Worm (Caenorhabditis elegans): Measurements from ENCODE around the gene tag-297.

Gene tag-297

DNA sequence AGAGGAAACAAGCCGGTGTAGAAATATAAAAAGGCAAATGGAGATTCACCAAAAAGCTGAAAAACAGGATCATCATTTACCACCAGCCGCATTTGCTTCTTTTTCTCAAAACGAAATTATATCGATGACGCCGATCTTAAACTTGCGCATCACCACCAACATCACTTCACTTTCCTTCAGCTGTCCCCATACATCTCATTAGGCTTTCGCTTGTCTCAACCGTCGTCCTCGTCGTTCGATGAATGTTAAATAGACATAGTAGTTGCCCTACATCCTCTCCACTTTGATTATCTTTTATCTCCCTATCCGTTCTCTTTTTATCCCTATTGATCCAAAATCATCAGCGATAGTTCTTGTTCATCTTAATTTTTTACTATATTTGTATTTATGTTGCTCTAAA is 547 bp upstream of the tag-297 start:
- no peak for TF ChIP-seq Y75B8A.6 (GFP tag; IDR thresholded peaks at IDR 0.05)
- peak; percentile 4 for TF ChIP-seq hlh-11 (tag; optimal IDR thresholded peaks at IDR 0.05)

DNA sequence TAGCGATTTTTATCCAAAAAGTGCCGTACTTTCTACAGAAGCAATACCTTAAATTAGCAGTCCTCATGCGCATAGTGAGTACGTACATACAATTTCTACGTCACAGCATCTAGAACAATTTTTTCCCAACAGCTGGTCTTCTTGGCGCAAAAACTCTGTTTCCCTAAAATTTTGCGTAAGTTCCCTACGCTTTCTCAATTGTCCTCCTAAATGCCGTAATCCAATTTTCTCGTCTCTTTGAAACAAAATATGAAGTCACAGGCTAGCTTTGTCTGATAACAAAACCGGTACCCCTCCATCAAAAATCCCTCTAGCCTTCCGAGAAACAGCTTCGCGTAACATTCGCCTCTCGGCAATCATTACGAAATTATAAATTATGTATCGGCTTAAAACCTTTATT is 5.4 kb downstream of the tag-297 start, which contains the start of gene C38C6.3:
TSS of gene C38C6.3 (plus strand) at position 301 of the 400 bp plus-strand sequence.
- TF ChIP-seq unc-62 (GFP tag; optimal IDR thresholded peaks at IDR 0.05 in 1 of 2), result peak in 1 of 2 experiments; percentile 45
- TF ChIP-seq unc-62 (tag; optimal IDR thresholded peaks at IDR 0.05), result no peak
- TF ChIP-seq vab-7 (GFP tag; IDR thresholded peaks at IDR 0.05), result no peak

DNA sequence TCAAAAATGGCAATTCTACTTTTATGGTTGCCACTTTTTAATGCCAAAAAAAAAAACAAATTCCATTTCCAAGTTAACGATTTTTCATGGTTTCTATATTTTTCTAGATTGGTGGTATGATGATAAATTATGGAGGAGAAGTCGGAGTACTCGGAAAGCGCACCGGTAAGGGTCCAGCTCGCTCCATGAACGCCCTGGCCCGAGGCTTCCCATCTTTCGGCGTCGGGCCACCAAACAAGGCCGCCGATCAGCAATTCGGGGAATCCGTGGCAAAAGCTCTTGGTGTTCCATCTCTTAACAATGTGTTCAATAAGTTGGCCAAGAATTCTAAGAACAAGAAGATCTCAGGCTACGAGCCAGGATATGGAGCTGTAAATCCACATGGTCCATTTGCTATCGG is 6.6 kb downstream of the tag-297 start:
- TF ChIP-seq aha-1 (tag) (peak; percentile 61), spr-1 (tag; optimal IDR thresholded peaks at IDR 0.05) (no peak), hmg-1.1 (GFP tag; IDR thresholded peaks at IDR 0.05) (no peak), egl-27 (tag; optimal IDR thresholded peaks at IDR 0.05) (no peak), F49E8.2 (tag; optimal IDR thresholded peaks at IDR 0.05; ENCODE audit: borderline replicate concordance) (no peak), pqm-1 (tag; optimal IDR thresholded peaks at IDR 0.05) (no peak), set-16 (GFP tag; IDR thresholded peaks at IDR 0.05) (peak; percentile 63), Y75B8A.6 (GFP tag; IDR thresholded peaks at IDR 0.05) (no peak), php-3 (GFP tag; IDR thresholded peaks at IDR 0.05) (no peak)

ce11 chrII:14635179-14635578 is 7.7 kb downstream of the tag-297 start:
- TF ChIP-seq ZK337.2 (GFP tag; IDR thresholded peaks at IDR 0.05) (no peak), arid-1 (GFP tag; conservative IDR thresholded peaks at IDR 0.05) (peak; percentile 64; the same call in 1 of the 2 replicates), lim-7 (GFP tag; IDR thresholded peaks at IDR 0.05) (peak; percentile 76), ceh-32 (tag; optimal IDR thresholded peaks at IDR 0.05; ENCODE audit: poor library complexity) (no peak), D1046.2 (GFP tag; IDR thresholded peaks at IDR 0.05) (0 out of 2 replicates have a peak, but pooled peaks have one; percentile 63), dmd-6 (GFP tag; IDR thresholded peaks at IDR 0.05) (peak; percentile 53), hlh-11 (tag; optimal IDR thresholded peaks at IDR 0.05) (peak; percentile 32), sdz-12 (GFP tag; optimal IDR thresholded peaks at IDR 0.05) (peak; percentile 19), fkh-10 (GFP tag; optimal IDR thresholded peaks at IDR 0.05) (no peak), Y105C5A.15 (GFP tag; IDR thresholded peaks at IDR 0.05) (no peak), zfp-3 (GFP tag; conservative IDR thresholded peaks at IDR 0.05) (peak; percentile 55; the same call in 1 of the 2 replicates), mes-2 (tag; optimal IDR thresholded peaks at IDR 0.05; ENCODE audit: poor library complexity, severe bottlenecking) (peak; percentile 76), jun-1 (tag; optimal IDR thresholded peaks at IDR 0.05) (no peak), rbr-2 (tag; optimal IDR thresholded peaks at IDR 0.05) (peak; percentile 38), F44E2.7 (GFP tag; IDR thresholded peaks at IDR 0.05) (no peak), ctbp-1 (GFP tag; IDR thresholded peaks at IDR 0.05) (peak; percentile 8; the same call in 1 of the 2 replicates), duxl-1 (tag; optimal IDR thresholded peaks at IDR 0.05; ENCODE audit: poor library complexity) (peak; percentile 28), skn-1 (tag; optimal IDR thresholded peaks at IDR 0.05) (no peak), aly-2 (tag; optimal IDR thresholded peaks at IDR 0.05) (no peak), madf-5 (GFP tag; IDR thresholded peaks at IDR 0.05) (peak; percentile 43 to 55; a peak in 1 of 4 replicates), Y48G9A.11 (GFP tag; IDR thresholded peaks at IDR 0.05) (peak; percentile 71), nhr-28 (tag; optimal IDR thresholded peaks at IDR 0.05) (peak; percentile 36), unc-62 (GFP tag; optimal IDR thresholded peaks at IDR 0.05 in 1 of 2) (peak in 1 of 2 experiments; percentile 96), unc-62 (tag; optimal IDR thresholded peaks at IDR 0.05) (no peak), T26A8.4 (GFP tag; IDR thresholded peaks at IDR 0.05) (peak; percentile 59), nhr-42 (GFP tag; IDR thresholded peaks at IDR 0.05) (peak; percentile 91), ceh-44 (GFP tag; IDR thresholded peaks at IDR 0.05) (peak; percentile 5; the same call in 1 of the 2 replicates), lin-38 (GFP tag; IDR thresholded peaks at IDR 0.05) (peak; percentile 67), lin-15B (tag; optimal IDR thresholded peaks at IDR 0.05) (no peak), php-3 (GFP tag; IDR thresholded peaks at IDR 0.05) (peak; percentile 46; the same call in 1 of the 2 replicates), Y75B8A.6 (GFP tag; IDR thresholded peaks at IDR 0.05) (peak; percentile 61; the same call in 1 of the 2 replicates), F26F4.8 (GFP tag; conservative IDR thresholded peaks at IDR 0.05) (peak; percentile 83; the same call in 1 of the 2 replicates), hmg-1.1 (GFP tag; IDR thresholded peaks at IDR 0.05) (peak; percentile 88), mdl-1 (tag; optimal IDR thresholded peaks at IDR 0.05) (no peak), hlh-30 (tag; optimal IDR thresholded peaks at IDR 0.05; ENCODE audit: insufficient read depth) (peak; percentile 65), nhr-11 (tag; optimal IDR thresholded peaks at IDR 0.05) (peak; percentile 5), snpc-4 (tag; optimal IDR thresholded peaks at IDR 0.05) (peak; percentile 71), set-16 (GFP tag; IDR thresholded peaks at IDR 0.05) (peak; percentile 29; the same call in 1 of the 2 replicates)

All from whole organism, L4 larva.